Worm (Caenorhabditis elegans) whole organism, young adult: ENCODE measurements around the gene F22F4.5.

Source experiments
- B0035.1 ChIP-seq: sonication (generic microtip); optimal IDR thresholded peaks from 2 replicates; lab custom pipeline; 2016; ENCODE audit warnings: missing genetic modification characterization, mild to moderate bottlenecking, missing compliant biosample characterization, missing genotype, missing genetic modification reagents
- C06A6.2 ChIP-seq: fragments of 200-800 bp; sonication (Bioruptor generic); conservative IDR thresholded peaks from 2 replicates; pipeline ENCODE4 v1.3.6; 2022; ENCODE audit warnings: missing genetic modification characterization, missing compliant biosample characterization
- F22D6.2 ChIP-seq: sonication (generic microtip); optimal IDR thresholded peaks from 2 replicates; lab custom pipeline; 2016; ENCODE audit warnings: mild to moderate bottlenecking, missing genetic modification characterization, missing compliant biosample characterization
- F23B12.7 ChIP-seq: sonication (generic microtip); optimal IDR thresholded peaks from 2 replicates; lab custom pipeline; 2017; ENCODE audit warnings: missing genetic modification characterization, mild to moderate bottlenecking, missing compliant biosample characterization, antibody characterized with exemption, moderate library complexity; ENCODE audit not compliant: insufficient read depth
- F33H1.4 ChIP-seq: fragments of 200-800 bp; sonication (Bioruptor generic); IDR thresholded peaks from 2 replicates; pipeline ENCODE4 v1.3.6; 2022; ENCODE audit warnings: missing genetic modification reagents, missing genetic modification characterization, missing compliant biosample characterization
- F49E8.2 ChIP-seq: sonication (generic microtip); optimal IDR thresholded peaks from 3 replicates; lab custom pipeline; 2017; ENCODE audit warnings: missing genetic modification characterization, mild to moderate bottlenecking, missing compliant biosample characterization, antibody characterized with exemption, moderate library complexity; ENCODE audit not compliant: insufficient read depth
- F55B11.4 ChIP-seq: sonication (generic microtip); optimal IDR thresholded peaks from 2 replicates; lab custom pipeline; 2016; ENCODE audit warnings: missing compliant biosample characterization, missing genetic modification characterization, borderline replicate concordance; ENCODE audit not compliant: insufficient read depth
- Y95B8A.8 ChIP-seq: fragments of 200-800 bp; sonication (Bioruptor generic); IDR thresholded peaks from 2 replicates; pipeline ENCODE4 v1.3.6; 2022; ENCODE audit warnings: missing genetic modification reagents, missing genetic modification characterization, missing compliant biosample characterization
- ZK185.1 ChIP-seq: sonication (generic microtip); optimal IDR thresholded peaks from 2 replicates; lab custom pipeline; 2016; ENCODE audit warnings: mild to moderate bottlenecking, missing genetic modification characterization, missing compliant biosample characterization; ENCODE audit not compliant: poor library complexity, severe bottlenecking
- attf-5 ChIP-seq: fragments of 200-800 bp; sonication (Bioruptor generic); optimal IDR thresholded peaks from 2 replicates; lab custom pipeline; 2018; ENCODE audit warnings: mild to moderate bottlenecking, missing genetic modification characterization, missing compliant biosample characterization
- ceh-91 ChIP-seq: fragments of 200-800 bp; sonication (Bioruptor generic); IDR thresholded peaks from 2 replicates; pipeline ENCODE4 v1.3.6; 2022; ENCODE audit warnings: missing genetic modification reagents, missing genetic modification characterization, missing compliant biosample characterization
- egl-18 ChIP-seq: fragments of 200-800 bp; sonication (Bioruptor generic); IDR thresholded peaks from 2 replicates; pipeline ENCODE4 v1.3.6; 2022; ENCODE audit warnings: missing genetic modification reagents, missing genetic modification characterization, missing compliant biosample characterization
- egrh-3 ChIP-seq: fragments of 200-800 bp; sonication (Bioruptor generic); IDR thresholded peaks from 2 replicates; pipeline ENCODE4 v1.3.6; 2022; ENCODE audit warnings: missing genetic modification reagents, missing genetic modification characterization, missing compliant biosample characterization
- ekl-4 ChIP-seq: fragments of 200-800 bp; sonication (Bioruptor generic); IDR thresholded peaks from 2 replicates; pipeline ENCODE4 v1.3.6; 2022; ENCODE audit warnings: missing genetic modification reagents, missing genetic modification characterization, missing compliant biosample characterization
- ets-4 ChIP-seq: fragments of 200-800 bp; sonication (Bioruptor generic); optimal IDR thresholded peaks from 2 replicates; lab custom pipeline; 2018; ENCODE audit warnings: mild to moderate bottlenecking, missing genetic modification characterization, missing compliant biosample characterization
- him-1 ChIP-seq: sonication (generic microtip); optimal IDR thresholded peaks from 2 replicates; lab custom pipeline; 2016; ENCODE audit warnings: missing genotype, missing genetic modification reagents, missing genetic modification characterization, missing compliant biosample characterization
- hlh-26 ChIP-seq: fragments of 200-800 bp; sonication (Bioruptor generic); conservative IDR thresholded peaks from 2 replicates; pipeline ENCODE4 v1.3.6; 2022; ENCODE audit warnings: missing genetic modification reagents, missing genetic modification characterization, missing compliant biosample characterization
- hmg-20 ChIP-seq: fragments of 200-800 bp; sonication (Bioruptor generic); IDR thresholded peaks from 2 replicates; pipeline ENCODE4 v1.3.6; 2022; ENCODE audit warnings: missing genetic modification reagents, missing genetic modification characterization, missing compliant biosample characterization
- hsf-1 ChIP-seq: fragments of 200-800 bp; sonication (Bioruptor generic); IDR thresholded peaks from 2 replicates; pipeline ENCODE4 v1.3.6; 2022; ENCODE audit warnings: missing genetic modification reagents, missing genetic modification characterization, missing compliant biosample characterization
- lag-1 ChIP-seq: fragments of 200-800 bp; sonication (Bioruptor generic); IDR thresholded peaks from 2 replicates; pipeline ENCODE4 v1.3.6; 2022; ENCODE audit warnings: missing genetic modification reagents, missing genetic modification characterization, missing compliant biosample characterization
- let-526 ChIP-seq: fragments of 200-800 bp; sonication (Bioruptor generic); IDR thresholded peaks from 2 replicates; pipeline ENCODE4 v1.3.6; 2022; ENCODE audit warnings: missing genetic modification reagents, missing genetic modification characterization, missing compliant biosample characterization
- let-607 ChIP-seq, 2 experiments: fragments of 200-800 bp in 1 of 2; sonication (Bioruptor generic) in 1 of 2; sonication (generic microtip) in 1 of 2; optimal IDR thresholded peaks; 2 replicates each; lab custom pipeline; 2016 to 2018; ENCODE audit warnings: mild to moderate bottlenecking in 2 of 2, missing compliant biosample characterization in 2 of 2, missing genetic modification characterization in 2 of 2, moderate library complexity in 2 of 2, missing genotype in 1 of 2
- lin-40 ChIP-seq: sonication (generic microtip); optimal IDR thresholded peaks from 2 replicates; lab custom pipeline; 2016; ENCODE audit warnings: missing genetic modification characterization, mild to moderate bottlenecking, missing compliant biosample characterization, missing genotype, missing genetic modification reagents
- lsy-27 ChIP-seq: sonication (generic microtip); optimal IDR thresholded peaks from 2 replicates; lab custom pipeline; 2017; ENCODE audit warnings: missing genetic modification characterization, mild to moderate bottlenecking, missing compliant biosample characterization, antibody characterized with exemption, missing genotype, borderline replicate concordance; ENCODE audit not compliant: insufficient read depth
- madf-6 ChIP-seq: fragments of 200-800 bp; sonication (Bioruptor generic); IDR thresholded peaks from 2 replicates; pipeline ENCODE4 v1.3.6; 2022; ENCODE audit warnings: missing genetic modification reagents, missing genetic modification characterization, missing compliant biosample characterization
- mcd-1 ChIP-seq: fragments of 200-800 bp; sonication (Bioruptor generic); IDR thresholded peaks from 2 replicates; pipeline ENCODE4 v1.3.6; 2022; ENCODE audit warnings: missing genetic modification reagents, missing genetic modification characterization, missing compliant biosample characterization
- nfya-1 ChIP-seq: sonication (generic microtip); optimal IDR thresholded peaks from 2 replicates; lab custom pipeline; 2017; ENCODE audit warnings: antibody characterized with exemption, missing compliant biosample characterization, missing genetic modification characterization, borderline replicate concordance; ENCODE audit not compliant: insufficient read depth
- nhr-80 ChIP-seq: sonication (generic microtip); optimal IDR thresholded peaks from 2 replicates; lab custom pipeline; 2016; ENCODE audit warnings: missing genetic modification characterization, missing compliant biosample characterization
- pha-4 ChIP-seq: fragments of 150-350 bp; sonication (generic microtip); optimal IDR thresholded peaks from 2 replicates; lab custom pipeline; 2014; ENCODE audit warnings: missing biosample characterization, missing genetic modification reagents, missing genetic modification characterization
- rpc-1 ChIP-seq, 2 experiments: fragments of 150-350 bp in 1 of 2; sonication (generic microtip) in 1 of 2; optimal IDR thresholded peaks; 2 replicates each; lab custom pipeline; 2014 to 2018; ENCODE audit warnings: missing biosample characterization in 1 of 2, missing genetic modification characterization in 1 of 2, missing genetic modification reagents in 1 of 2, missing genotype in 1 of 2
- snpc-1.1 ChIP-seq: sonication (generic microtip); optimal IDR thresholded peaks from 2 replicates; lab custom pipeline; 2017; ENCODE audit warnings: missing genetic modification characterization, mild to moderate bottlenecking, missing compliant biosample characterization, antibody characterized with exemption, moderate library complexity, missing genotype, missing genetic modification reagents; ENCODE audit not compliant: insufficient read depth
- tbx-9 ChIP-seq: sonication (generic microtip); optimal IDR thresholded peaks from 2 replicates; lab custom pipeline; 2016; ENCODE audit warnings: borderline replicate concordance, missing genetic modification characterization, inconsistent platforms, missing compliant biosample characterization
- tlf-1 ChIP-seq: fragments of 200-800 bp; sonication (Bioruptor generic); optimal IDR thresholded peaks from 2 replicates; lab custom pipeline; 2018; ENCODE audit warnings: mild to moderate bottlenecking, missing genetic modification characterization, missing compliant biosample characterization
- ztf-25 ChIP-seq: fragments of 200-800 bp; sonication (Bioruptor generic); IDR thresholded peaks from 2 replicates; pipeline ENCODE4 v1.3.6; 2022; ENCODE audit warnings: missing genetic modification reagents, missing genetic modification characterization, missing compliant biosample characterization
- ztf-3 ChIP-seq: fragments of 200-800 bp; sonication (Bioruptor generic); optimal IDR thresholded peaks from 2 replicates; lab custom pipeline; 2018; ENCODE audit warnings: mild to moderate bottlenecking, missing genetic modification characterization, missing compliant biosample characterization

Gene F22F4.5

DNA sequence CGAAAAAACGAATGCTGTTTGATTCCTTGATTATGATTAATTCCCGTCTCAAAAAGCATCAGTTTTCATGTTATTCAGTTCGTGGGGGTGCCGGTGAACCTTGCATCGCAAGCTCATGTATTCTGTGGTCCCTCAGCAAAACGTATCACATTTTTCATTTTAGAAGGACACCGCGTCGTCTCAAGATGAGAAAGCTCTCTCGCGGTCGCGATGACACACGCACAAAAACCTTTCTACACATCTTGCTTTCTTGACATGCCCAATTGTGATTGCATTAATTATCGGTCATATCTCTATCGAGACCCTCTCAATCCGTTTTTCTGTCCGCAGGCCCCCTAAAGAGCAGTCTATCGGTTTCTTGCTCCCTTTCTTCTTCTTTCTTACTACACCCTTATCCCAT is 36.5 kb downstream of the F22F4.5 start:
- TF ChIP-seq rpc-1 (optimal IDR thresholded peaks at IDR 0.05; lab: Kevin White, UChicago), result no peak
- no peak for TF ChIP-seq rpc-1 (tag; optimal IDR thresholded peaks at IDR 0.05; lab: Kevin White, UChicago)

DNA sequence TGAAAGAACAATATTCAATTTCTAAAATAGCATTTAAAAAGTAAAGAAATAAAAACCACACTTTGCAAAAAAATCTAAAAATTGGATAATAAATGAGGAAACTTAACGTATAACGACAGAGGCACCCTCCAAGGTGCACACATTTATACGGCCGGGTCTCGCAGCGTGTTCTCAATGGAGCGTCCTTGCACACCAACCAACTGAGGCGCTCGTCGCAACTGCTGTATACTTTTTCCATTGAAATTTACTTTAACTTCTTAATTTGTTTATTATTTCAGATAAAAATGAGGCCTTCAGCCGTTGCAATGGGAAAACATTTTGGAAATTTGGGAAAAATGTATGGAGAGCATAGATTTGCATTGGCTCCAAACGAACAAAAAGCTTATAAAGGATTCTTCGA is 39.5 kb downstream of the F22F4.5 start, which contains the start of the genes R07E4.5 and R07E4.3:
R07E4.5 (minus strand) TSS at position 1 of the 400 bp plus-strand sequence.
R07E4.3 (plus strand) TSS at position 285 of the 400 bp plus-strand sequence.
- TF ChIP-seq ZK185.1 (tag; lab: Kevin White, UChicago) (peak; percentile 26), Y95B8A.8 (GFP tag; lab: Robert Waterston, UW) (no peak), pha-4 (peak; percentile 31), C06A6.2 (no peak), let-607 (tag; optimal IDR thresholded peaks at IDR 0.05; lab: Kevin White, UChicago) (no peak), snpc-1.1 (no peak), ztf-25 (GFP tag; lab: Robert Waterston, UW) (no peak), nhr-80 (tag; lab: Kevin White, UChicago) (peak; percentile 38), F49E8.2 (tag; lab: Kevin White, UChicago) (no peak), nfya-1 (no peak), hlh-26 (GFP tag; lab: Robert Waterston, UW) (no peak), madf-6 (GFP tag; lab: Robert Waterston, UW) (no peak), B0035.1 (no peak), hmg-20 (no peak), F22D6.2 (tag; lab: Kevin White, UChicago) (no peak), him-1 (tag; lab: Kevin White, UChicago) (no peak), F55B11.4 (tag; lab: Kevin White, UChicago) (no peak), tbx-9 (tag; lab: Kevin White, UChicago) (no peak), attf-5 (GFP tag; lab: Kevin White, UChicago) (peak; percentile 31), ceh-91 (GFP tag; lab: Robert Waterston, UW) (no peak), ets-4 (GFP tag; lab: Kevin White, UChicago) (no peak), F23B12.7 (tag; lab: Kevin White, UChicago) (peak; percentile 1), let-526 (no peak), egrh-3 (GFP tag; lab: Robert Waterston, UW) (no peak), lag-1 (GFP tag; lab: Robert Waterston, UW) (no peak), F33H1.4 (GFP tag; lab: Robert Waterston, UW) (peak; percentile 72), mcd-1 (GFP tag; lab: Robert Waterston, UW) (peak; percentile 93)

DNA sequence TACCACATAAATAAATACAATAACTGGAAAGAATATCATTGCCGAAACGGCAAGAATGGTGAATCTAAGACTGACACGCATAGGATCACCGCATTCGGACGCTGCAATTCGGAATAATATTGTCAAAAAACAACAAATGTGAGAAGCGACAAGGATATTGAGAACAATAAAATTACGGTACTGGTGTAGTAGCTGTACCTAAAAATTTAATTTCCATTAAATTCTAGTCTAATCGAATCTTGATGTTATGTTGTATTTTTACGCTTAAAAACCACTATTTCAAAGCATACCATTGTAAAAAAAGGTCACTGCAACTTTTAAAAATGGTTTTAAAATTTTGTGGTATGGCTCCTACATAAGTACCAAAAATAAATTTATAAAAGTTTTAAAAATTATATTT is 43.9 kb downstream of the F22F4.5 start, which contains the start of gene mig-23:
mig-23 (minus strand) TSS at position 101 of the 400 bp plus-strand sequence.
- TF ChIP-seq tlf-1 (GFP tag; lab: Kevin White, UChicago), result no peak
- TF ChIP-seq F55B11.4 (tag; lab: Kevin White, UChicago), result no peak
- TF ChIP-seq F49E8.2 (tag; lab: Kevin White, UChicago), result no peak
- no peak for TF ChIP-seq rpc-1 (optimal IDR thresholded peaks at IDR 0.05; lab: Kevin White, UChicago)
- TF ChIP-seq rpc-1 (tag; optimal IDR thresholded peaks at IDR 0.05; lab: Kevin White, UChicago), result no peak
- TF ChIP-seq lin-40 (tag; lab: Kevin White, UChicago), result no peak
- no peak for TF ChIP-seq hsf-1 (GFP tag; lab: Robert Waterston, UW)
- no peak for TF ChIP-seq lsy-27
- TF ChIP-seq egl-18 (GFP tag; lab: Robert Waterston, UW), result no peak
- no peak for TF ChIP-seq ekl-4 (GFP tag; lab: Robert Waterston, UW)
- TF ChIP-seq ztf-3 (GFP tag; lab: Kevin White, UChicago), result no peak
- TF ChIP-seq, all 124 proteins: peak for 0
